Fruit fly (Drosophila melanogaster): ENCODE results near the gene beat-IIa.

beat-IIa gene

dm6 chr3R:17400675-17401118 lies 34.8 kb upstream of the beat-IIa start:
- TF ChIP-seq CG1621 (tag; optimal IDR thresholded peaks at IDR 0.05) (peak; percentile 20), CG11762 (GFP tag; optimal IDR thresholded peaks at IDR 0.05; ENCODE audit: insufficient read depth) (peak; percentile 77), CG8632 (GFP tag; optimal IDR thresholded peaks at IDR 0.05) (peak; percentile 29), CG15336 (GFP tag; IDR thresholded peaks at IDR 0.05) (peak; percentile 48), CG10669 (GFP tag; optimal IDR thresholded peaks at IDR 0.05) (peak; percentile 78), Hr39 (GFP tag; optimal IDR thresholded peaks at IDR 0.05) (peak; percentile 50), net (GFP tag; optimal IDR thresholded peaks at IDR 0.05) (peak; percentile 52), spab (GFP tag; optimal IDR thresholded peaks at IDR 0.05) (peak; percentile 64), CG4318 (GFP tag; optimal IDR thresholded peaks at IDR 0.05) (peak; percentile 31), Blimp-1 (GFP tag; optimal IDR thresholded peaks at IDR 0.05) (peak; percentile 31), Eip93F (GFP tag; optimal IDR thresholded peaks at IDR 0.05) (no peak), CG6276 (GFP tag; optimal IDR thresholded peaks at IDR 0.05) (peak; percentile 67), CG6808 (GFP tag; optimal IDR thresholded peaks at IDR 0.05) (peak; percentile 58), salr (GFP tag; optimal IDR thresholded peaks at IDR 0.05) (no peak), Hr38 (GFP tag; optimal IDR thresholded peaks at IDR 0.05) (no peak), CG8319 (GFP tag; optimal IDR thresholded peaks at IDR 0.05) (no peak), CG11902 (GFP tag; optimal IDR thresholded peaks at IDR 0.05) (peak; percentile 73), Hr4 (GFP tag; optimal IDR thresholded peaks at IDR 0.05) (peak; percentile 65), CG34406 (GFP tag; optimal IDR thresholded peaks at IDR 0.05) (peak; percentile 36), CG6792 (GFP tag; optimal IDR thresholded peaks at IDR 0.05) (peak; percentile 64), CG16779 (tag; optimal IDR thresholded peaks at IDR 0.05) (peak; percentile 17), CG10631 (GFP tag; optimal IDR thresholded peaks at IDR 0.05) (peak; percentile 63), fkh (GFP tag; optimal IDR thresholded peaks at IDR 0.05) (no peak), CG6854 (GFP tag; optimal IDR thresholded peaks at IDR 0.05) (peak; percentile 29), eg (GFP tag; IDR thresholded peaks at IDR 0.05) (0 out of 3 replicates have a peak, but pooled peaks have one; percentile 40), Eip78C (GFP tag) (peak; percentile 96), Ets96B (tag; optimal IDR thresholded peaks at IDR 0.05) (peak; percentile 75), ss (GFP tag; optimal IDR thresholded peaks at IDR 0.05) (peak; percentile 44 to 67), CG31627 (GFP tag; optimal IDR thresholded peaks at IDR 0.05) (peak; percentile 49), achi (GFP tag; optimal IDR thresholded peaks at IDR 0.05) (peak; percentile 52), CG7368 (GFP tag; optimal IDR thresholded peaks at IDR 0.05) (peak; percentile 56), Gug (GFP tag; IDR thresholded peaks at IDR 0.05) (no peak), CG3032 (tag; optimal IDR thresholded peaks at IDR 0.05) (peak; percentile 39), Eip75B (GFP tag; optimal IDR thresholded peaks at IDR 0.05) (peak; percentile 77), Lpt (GFP tag; optimal IDR thresholded peaks at IDR 0.05) (peak; percentile 70), Sox15 (GFP tag; optimal IDR thresholded peaks at IDR 0.05) (peak; percentile 19), CG3919 (GFP tag; optimal IDR thresholded peaks at IDR 0.05) (peak; percentile 83), lz (GFP tag; optimal IDR thresholded peaks at IDR 0.05) (peak; percentile 63), Sox14 (GFP tag; optimal IDR thresholded peaks at IDR 0.05) (peak; percentile 39), dsx (GFP tag; optimal IDR thresholded peaks at IDR 0.05; ENCODE audit: poor library complexity, severe bottlenecking) (peak; percentile 69), Met (GFP tag; optimal IDR thresholded peaks at IDR 0.05) (peak; percentile 57), fd59A (GFP tag; optimal IDR thresholded peaks at IDR 0.05) (no peak), vri (GFP tag; optimal IDR thresholded peaks at IDR 0.05) (no peak), Smox (GFP tag; optimal IDR thresholded peaks at IDR 0.05) (peak; percentile 39), cyc (GFP tag; optimal IDR thresholded peaks at IDR 0.05) (peak; percentile 75), CG6163 (GFP tag; IDR thresholded peaks at IDR 0.05) (peak; percentile 75), pdm3 (GFP tag; optimal IDR thresholded peaks at IDR 0.05) (peak; percentile 59), CG32006 (GFP tag; optimal IDR thresholded peaks at IDR 0.05) (peak; percentile 69), CG11294 (GFP tag; IDR thresholded peaks at IDR 0.05) (no peak; the same call in 1 of the 2 replicates), Ets21C (GFP tag; optimal IDR thresholded peaks at IDR 0.05) (peak; percentile 49), acj6 (GFP tag; optimal IDR thresholded peaks at IDR 0.05) (peak; percentile 47), dac (GFP tag; optimal IDR thresholded peaks at IDR 0.05) (peak; percentile 34)
